Fruit fly (Drosophila melanogaster): ENCODE results near the gene nebu.
A peak's percentile ranks its signal among the peaks of the same experiment; 100 is the strongest.

Gene nebu

dm6 chr3L:12861255-12861899, 18.5 kb upstream of the nebu start, which contains the start of gene CG32107 (continued):
- TF ChIP-seq CG6854 (GFP tag; optimal IDR thresholded peaks at IDR 0.05) = no peak
- no peak for TF ChIP-seq CG4282 (GFP tag; optimal IDR thresholded peaks at IDR 0.05)
- peak; percentile 12 for TF ChIP-seq BEAF-32 (GFP tag; optimal IDR thresholded peaks at IDR 0.05)
- TF ChIP-seq dpn (GFP tag; optimal IDR thresholded peaks at IDR 0.05) = no peak
- TF ChIP-seq zfh2 (GFP tag; optimal IDR thresholded peaks at IDR 0.05) = no peak
- TF ChIP-seq Xrp1 (GFP tag; IDR thresholded peaks at IDR 0.05) = 0 out of 2 replicates have a peak, but pooled peaks have one; percentile 29

- TF ChIP-seq sr (GFP tag; IDR thresholded peaks at IDR 0.05) (no peak), CG13624 (GFP tag; optimal IDR thresholded peaks at IDR 0.05) (no peak), ftz-f1 (GFP tag; optimal IDR thresholded peaks at IDR 0.05) (no peak), CG8359 (GFP tag; optimal IDR thresholded peaks at IDR 0.05; ENCODE audit: borderline replicate concordance) (no peak), Dbx (GFP tag; IDR thresholded peaks at IDR 0.05) (no peak), crc (GFP tag; optimal IDR thresholded peaks at IDR 0.05) (no peak), Vsx1 (GFP tag; optimal IDR thresholded peaks at IDR 0.05) (no peak), dmrt11E (tag; optimal IDR thresholded peaks at IDR 0.05) (peak; percentile 14), bbx (GFP tag; IDR thresholded peaks at IDR 0.05; ENCODE audit: partially characterized antibody) (peak; percentile 30; the same call in 1 of the 2 replicates), CG11456 (GFP tag; IDR thresholded peaks at IDR 0.05) (no peak), Hr51 (GFP tag; optimal IDR thresholded peaks at IDR 0.05) (no peak), pita (GFP tag; optimal IDR thresholded peaks at IDR 0.05) (peak; percentile 1), gce (GFP tag; IDR thresholded peaks at IDR 0.05) (peak; percentile 35; the same call in 1 of the 3 replicates), CG15073 (GFP tag; optimal IDR thresholded peaks at IDR 0.05) (no peak), phol (tag; optimal IDR thresholded peaks at IDR 0.05) (no peak), tll (GFP tag; optimal IDR thresholded peaks at IDR 0.05) (no peak), ttk (GFP tag; IDR thresholded peaks at IDR 0.05) (no peak), CG16813 (GFP tag; IDR thresholded peaks at IDR 0.05; ENCODE audit: partially characterized antibody) (peak; percentile 57; the same call in 2 of the 3 replicates), CG14710 (tag; optimal IDR thresholded peaks at IDR 0.05) (no peak), knrl (GFP tag; IDR thresholded peaks at IDR 0.05; ENCODE audit: partially characterized antibody) (0 out of 3 replicates have a peak, but pooled peaks have one; percentile 19), amos (GFP tag; IDR thresholded peaks at IDR 0.05; ENCODE audit: partially characterized antibody) (peak; percentile 17; the same call in 1 of the 2 replicates), HmgZ (tag; optimal IDR thresholded peaks at IDR 0.05) (no peak), Hey (tag; optimal IDR thresholded peaks at IDR 0.05) (no peak), gsb (GFP tag; IDR thresholded peaks at IDR 0.05) (no peak), Bgb (GFP tag; IDR thresholded peaks at IDR 0.05; ENCODE audit: partially characterized antibody) (peak; percentile 57), Hr3 (GFP tag; optimal IDR thresholded peaks at IDR 0.05) (no peak), tap (tag; optimal IDR thresholded peaks at IDR 0.05) (no peak), onecut (GFP tag; IDR thresholded peaks at IDR 0.05) (no peak), Blimp-1 (GFP tag; optimal IDR thresholded peaks at IDR 0.05) (no peak), HLH3B (GFP tag; IDR thresholded peaks at IDR 0.05) (no peak), mld (GFP tag; IDR thresholded peaks at IDR 0.05; ENCODE audit: partially characterized antibody) (no peak), CG18011 (GFP tag; optimal IDR thresholded peaks at IDR 0.05) (peak; percentile 31), CG1024 (GFP tag; IDR thresholded peaks at IDR 0.05) (no peak), CG1603 (tag; optimal IDR thresholded peaks at IDR 0.05) (no peak), CTCF (GFP tag; optimal IDR thresholded peaks at IDR 0.05) (peak; percentile 80), en (GFP tag; optimal IDR thresholded peaks at IDR 0.05) (no peak), ara (GFP tag; IDR thresholded peaks at IDR 0.05) (peak; percentile 50; the same call in 1 of the 2 replicates), CG7271 (tag; optimal IDR thresholded peaks at IDR 0.05) (peak; percentile 18)
Measured at dm6 chr3L:12857553-12858122, 14.7 kb upstream of the nebu start.
